Worm (Caenorhabditis elegans) whole organism, young adult: Measurements from ENCODE around the gene dct-1.

ENCODE experiments used
- B0019.2 ChIP-seq: fragments of 200-800 bp; sonication (Bioruptor generic); conservative IDR thresholded peaks from 2 replicates; pipeline ENCODE4 v1.3.6; 2022; ENCODE audit warnings: missing genetic modification reagents, missing genetic modification characterization, missing compliant biosample characterization
- B0035.1 ChIP-seq: sonication (generic microtip); optimal IDR thresholded peaks from 2 replicates; lab custom pipeline; 2016; ENCODE audit warnings: missing genetic modification characterization, mild to moderate bottlenecking, missing compliant biosample characterization, missing genotype, missing genetic modification reagents
- D2030.7 ChIP-seq: fragments of 200-800 bp; sonication (Bioruptor generic); IDR thresholded peaks from 2 replicates; pipeline ENCODE4 v1.3.6; 2022; ENCODE audit warnings: missing genetic modification reagents, missing genetic modification characterization, missing compliant biosample characterization
- F10E7.11 ChIP-seq: sonication (generic microtip); optimal IDR thresholded peaks from 2 replicates; lab custom pipeline; 2017; ENCODE audit warnings: mild to moderate bottlenecking, missing genetic modification characterization, moderate library complexity, missing compliant biosample characterization
- F37B4.10 ChIP-seq: fragments of 200-800 bp; sonication (Bioruptor generic); IDR thresholded peaks from 2 replicates; pipeline ENCODE4 v1.3.6; 2022; ENCODE audit warnings: missing genetic modification characterization, missing compliant biosample characterization
- F49E8.2 ChIP-seq: sonication (generic microtip); optimal IDR thresholded peaks from 3 replicates; lab custom pipeline; 2017; ENCODE audit warnings: missing genetic modification characterization, mild to moderate bottlenecking, missing compliant biosample characterization, antibody characterized with exemption, moderate library complexity; ENCODE audit not compliant: insufficient read depth
- F52B5.7 ChIP-seq: sonication (generic microtip); optimal IDR thresholded peaks from 2 replicates; lab custom pipeline; 2016; ENCODE audit warnings: mild to moderate bottlenecking, missing genetic modification characterization, missing compliant biosample characterization
- F57C9.4 ChIP-seq: sonication (generic microtip); optimal IDR thresholded peaks from 2 replicates; lab custom pipeline; 2017; ENCODE audit warnings: mild to moderate bottlenecking, missing genetic modification characterization, missing compliant biosample characterization
- Y56A3A.18 ChIP-seq: fragments of 200-800 bp; sonication (Bioruptor generic); IDR thresholded peaks from 2 replicates; pipeline ENCODE4 v1.3.6; 2022; ENCODE audit warnings: missing genetic modification reagents, missing genetic modification characterization, missing compliant biosample characterization
- Y79H2A.3 ChIP-seq: fragments of 200-800 bp; sonication (Bioruptor generic); conservative IDR thresholded peaks from 2 replicates; pipeline ENCODE4 v1.3.6; 2022; ENCODE audit warnings: missing genetic modification reagents, missing genetic modification characterization, missing compliant biosample characterization
- akir-1 ChIP-seq: fragments of 200-800 bp; sonication (Bioruptor generic); optimal IDR thresholded peaks from 2 replicates; lab custom pipeline; 2018; ENCODE audit warnings: mild to moderate bottlenecking, missing genetic modification characterization, moderate library complexity, missing compliant biosample characterization
- atf-7 ChIP-seq: sonication (generic microtip); optimal IDR thresholded peaks from 2 replicates; lab custom pipeline; 2017; ENCODE audit warnings: mild to moderate bottlenecking, missing genetic modification characterization, missing compliant biosample characterization
- athp-1 ChIP-seq: sonication (generic microtip); optimal IDR thresholded peaks from 2 replicates; lab custom pipeline; 2017; ENCODE audit warnings: mild to moderate bottlenecking, missing genetic modification characterization, missing compliant biosample characterization
- attf-5 ChIP-seq: fragments of 200-800 bp; sonication (Bioruptor generic); optimal IDR thresholded peaks from 2 replicates; lab custom pipeline; 2018; ENCODE audit warnings: mild to moderate bottlenecking, missing genetic modification characterization, missing compliant biosample characterization
- attf-6 ChIP-seq: fragments of 200-800 bp; sonication (Bioruptor generic); IDR thresholded peaks from 2 replicates; pipeline ENCODE4 v1.3.6; 2022; ENCODE audit warnings: missing genetic modification reagents, missing genetic modification characterization, missing compliant biosample characterization
- bed-1 ChIP-seq: fragments of 200-800 bp; sonication (Bioruptor generic); IDR thresholded peaks from 2 replicates; pipeline ENCODE4 v1.3.6; 2022; ENCODE audit warnings: missing genetic modification reagents, missing genetic modification characterization, missing compliant biosample characterization
- ccch-3 ChIP-seq: fragments of 200-800 bp; sonication (Bioruptor generic); optimal IDR thresholded peaks from 2 replicates; lab custom pipeline; 2018; ENCODE audit warnings: mild to moderate bottlenecking, missing genetic modification characterization, missing compliant biosample characterization
- cebp-1 ChIP-seq, 2 experiments: fragments of 200-800 bp in 1 of 2; sonication (Bioruptor generic) in 1 of 2; sonication (generic microtip) in 1 of 2; IDR thresholded peaks in 1 of 2; optimal IDR thresholded peaks in 1 of 2; 2 replicates each; pipeline versions ENCODE4 v1.3.6 to Lab custom; 2017 to 2022; ENCODE audit warnings: missing compliant biosample characterization in 2 of 2, missing genetic modification characterization in 2 of 2, mild to moderate bottlenecking in 1 of 2, missing genetic modification reagents in 1 of 2, moderate library complexity in 1 of 2
- ceh-91 ChIP-seq: fragments of 200-800 bp; sonication (Bioruptor generic); IDR thresholded peaks from 2 replicates; pipeline ENCODE4 v1.3.6; 2022; ENCODE audit warnings: missing genetic modification reagents, missing genetic modification characterization, missing compliant biosample characterization
- dox-1 ChIP-seq: fragments of 200-800 bp; sonication (Bioruptor generic); IDR thresholded peaks from 2 replicates; pipeline ENCODE4 v1.3.6; 2022; ENCODE audit warnings: missing genetic modification reagents, missing genetic modification characterization, missing compliant biosample characterization
- dpff-1 ChIP-seq: sonication (generic microtip); optimal IDR thresholded peaks from 2 replicates; lab custom pipeline; 2017; ENCODE audit warnings: mild to moderate bottlenecking, missing genetic modification characterization, missing compliant biosample characterization
- dpl-1 ChIP-seq: fragments of 150-350 bp; optimal IDR thresholded peaks from 2 replicates; lab custom pipeline; 2014; ENCODE audit warnings: missing biosample characterization, missing genetic modification reagents, missing genetic modification characterization
- efl-1 ChIP-seq: fragments of 150-350 bp; optimal IDR thresholded peaks from 2 replicates; lab custom pipeline; 2014; ENCODE audit warnings: missing biosample characterization, missing genetic modification reagents, missing genetic modification characterization
- fkh-3 ChIP-seq: sonication (generic microtip); optimal IDR thresholded peaks from 2 replicates; lab custom pipeline; 2016; ENCODE audit warnings: mild to moderate bottlenecking, missing genetic modification characterization, missing compliant biosample characterization
- hmg-1.2 ChIP-seq: fragments of 200-800 bp; sonication (Bioruptor generic); IDR thresholded peaks from 2 replicates; pipeline ENCODE4 v1.3.6; 2022; ENCODE audit warnings: missing genetic modification reagents, missing genetic modification characterization, missing compliant biosample characterization
- hmg-20 ChIP-seq: fragments of 200-800 bp; sonication (Bioruptor generic); IDR thresholded peaks from 2 replicates; pipeline ENCODE4 v1.3.6; 2022; ENCODE audit warnings: missing genetic modification reagents, missing genetic modification characterization, missing compliant biosample characterization
- hrde-1 ChIP-seq: sonication (generic microtip); optimal IDR thresholded peaks from 2 replicates; lab custom pipeline; 2016; ENCODE audit warnings: missing genetic modification characterization, mild to moderate bottlenecking, missing compliant biosample characterization, moderate library complexity, missing genotype, missing genetic modification reagents, borderline replicate concordance
- hsf-1 ChIP-seq: fragments of 200-800 bp; sonication (Bioruptor generic); IDR thresholded peaks from 2 replicates; pipeline ENCODE4 v1.3.6; 2022; ENCODE audit warnings: missing genetic modification reagents, missing genetic modification characterization, missing compliant biosample characterization
- let-607 ChIP-seq, 2 experiments: fragments of 200-800 bp in 1 of 2; sonication (Bioruptor generic) in 1 of 2; sonication (generic microtip) in 1 of 2; optimal IDR thresholded peaks; 2 replicates each; lab custom pipeline; 2016 to 2018; ENCODE audit warnings: mild to moderate bottlenecking in 2 of 2, missing compliant biosample characterization in 2 of 2, missing genetic modification characterization in 2 of 2, moderate library complexity in 2 of 2, missing genotype in 1 of 2
- lin-26 ChIP-seq: fragments of 200-800 bp; sonication (Bioruptor generic); IDR thresholded peaks from 2 replicates; pipeline ENCODE4 v1.3.6; 2022; ENCODE audit warnings: missing genetic modification reagents, missing genetic modification characterization, missing compliant biosample characterization
- lin-35 ChIP-seq, 3 experiments: fragments of 150-350 bp in 2 of 3; sonication (generic microtip) in 1 of 3; optimal IDR thresholded peaks; 2 replicates each; lab custom pipeline; 2014 to 2018; ENCODE audit warnings: missing biosample characterization in 3 of 3, missing genetic modification characterization in 3 of 3, missing genetic modification reagents in 3 of 3
- lir-1 ChIP-seq: fragments of 200-800 bp; sonication (Bioruptor generic); conservative IDR thresholded peaks from 2 replicates; pipeline ENCODE4 v1.3.6; 2022; ENCODE audit warnings: missing genetic modification reagents, missing genetic modification characterization, missing compliant biosample characterization
- lsy-27 ChIP-seq: sonication (generic microtip); optimal IDR thresholded peaks from 2 replicates; lab custom pipeline; 2017; ENCODE audit warnings: missing genetic modification characterization, mild to moderate bottlenecking, missing compliant biosample characterization, antibody characterized with exemption, missing genotype, borderline replicate concordance; ENCODE audit not compliant: insufficient read depth
- madf-8 ChIP-seq: fragments of 200-800 bp; sonication (Bioruptor generic); conservative IDR thresholded peaks from 2 replicates; pipeline ENCODE4 v1.3.6; 2022; ENCODE audit warnings: missing genetic modification reagents, missing genetic modification characterization, missing compliant biosample characterization
- mcd-1 ChIP-seq: fragments of 200-800 bp; sonication (Bioruptor generic); IDR thresholded peaks from 2 replicates; pipeline ENCODE4 v1.3.6; 2022; ENCODE audit warnings: missing genetic modification reagents, missing genetic modification characterization, missing compliant biosample characterization
- mel-28 ChIP-seq: sonication (generic microtip); optimal IDR thresholded peaks from 2 replicates; lab custom pipeline; 2016; ENCODE audit warnings: borderline replicate concordance, mild to moderate bottlenecking, missing genetic modification characterization, missing compliant biosample characterization
- nhr-120 ChIP-seq: fragments of 200-800 bp; sonication (Bioruptor generic); IDR thresholded peaks from 2 replicates; pipeline ENCODE4 v1.3.6; 2022; ENCODE audit warnings: missing genetic modification characterization, missing compliant biosample characterization
- pbrm-1 ChIP-seq: fragments of 200-800 bp; sonication (Bioruptor generic); IDR thresholded peaks from 2 replicates; pipeline ENCODE4 v1.3.6; 2022; ENCODE audit warnings: missing genetic modification reagents, missing genetic modification characterization, missing compliant biosample characterization
- pha-4 ChIP-seq: fragments of 150-350 bp; sonication (generic microtip); optimal IDR thresholded peaks from 2 replicates; lab custom pipeline; 2014; ENCODE audit warnings: missing biosample characterization, missing genetic modification reagents, missing genetic modification characterization
- snpc-3.4 ChIP-seq: sonication (generic microtip); optimal IDR thresholded peaks from 2 replicates; lab custom pipeline; 2017; ENCODE audit warnings: missing genetic modification characterization, mild to moderate bottlenecking, missing compliant biosample characterization, antibody characterized with exemption, moderate library complexity, missing genotype, missing genetic modification reagents
- somi-1 ChIP-seq: fragments of 200-800 bp; sonication (Bioruptor generic); optimal IDR thresholded peaks from 2 replicates; lab custom pipeline; 2018; ENCODE audit warnings: mild to moderate bottlenecking, missing genetic modification characterization, missing compliant biosample characterization
- sptf-2 ChIP-seq: fragments of 200-800 bp; sonication (Bioruptor generic); optimal IDR thresholded peaks from 2 replicates; lab custom pipeline; 2018; ENCODE audit warnings: mild to moderate bottlenecking, missing genetic modification characterization, missing compliant biosample characterization
- unc-130 ChIP-seq: sonication (generic microtip); optimal IDR thresholded peaks from 2 replicates; lab custom pipeline; 2016; ENCODE audit warnings: missing genetic modification reagents, missing genetic modification characterization, missing compliant biosample characterization
- ztf-26 ChIP-seq: sonication (generic microtip); optimal IDR thresholded peaks from 2 replicates; lab custom pipeline; 2017; ENCODE audit warnings: missing genetic modification characterization, missing compliant biosample characterization
- ztf-3 ChIP-seq: fragments of 200-800 bp; sonication (Bioruptor generic); optimal IDR thresholded peaks from 2 replicates; lab custom pipeline; 2018; ENCODE audit warnings: mild to moderate bottlenecking, missing genetic modification characterization, missing compliant biosample characterization
- ztf-6 ChIP-seq: fragments of 200-800 bp; sonication (Bioruptor generic); IDR thresholded peaks from 2 replicates; pipeline ENCODE4 v1.3.6; 2022; ENCODE audit warnings: missing genetic modification reagents, missing genetic modification characterization, missing compliant biosample characterization

Gene dct-1

DNA sequence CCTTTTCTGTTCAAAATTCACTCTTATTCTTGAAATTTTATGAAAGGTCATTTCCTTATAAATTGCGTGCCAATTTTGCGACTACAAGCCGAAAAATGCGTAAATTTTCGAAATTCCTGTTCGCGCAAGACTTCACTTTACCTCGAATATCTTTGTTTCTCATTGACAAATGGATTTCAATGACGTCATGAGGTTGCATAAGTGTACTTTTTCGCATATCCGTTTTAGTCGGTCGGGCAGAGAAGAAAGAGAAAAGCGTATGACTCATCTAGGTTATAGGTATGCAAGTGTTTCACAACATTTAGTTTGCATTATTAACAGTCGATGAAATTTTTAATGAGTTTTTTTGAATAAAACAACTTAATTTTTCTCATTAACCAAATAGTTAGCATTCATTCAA, 38.1 kb upstream of the dct-1 start:
- TF ChIP-seq dox-1 (GFP tag; lab: Robert Waterston, UW), result no peak
- TF ChIP-seq mcd-1 (GFP tag; lab: Robert Waterston, UW), result no peak
- TF ChIP-seq B0035.1 (tag; lab: Kevin White, UChicago), result no peak
- no peak for TF ChIP-seq dpl-1 (GFP tag; lab: Kevin White, UChicago)
- no peak for TF ChIP-seq F52B5.7 (tag; lab: Kevin White, UChicago)
- no peak for TF ChIP-seq ztf-6 (GFP tag; lab: Robert Waterston, UW)
- TF ChIP-seq hmg-20 (GFP tag; lab: Robert Waterston, UW), result no peak
- no peak for TF ChIP-seq cebp-1 (GFP tag; IDR thresholded peaks at IDR 0.05; lab: Robert Waterston, UW)
- TF ChIP-seq cebp-1 (tag; optimal IDR thresholded peaks at IDR 0.05; lab: Kevin White, UChicago), result no peak
- TF ChIP-seq D2030.7 (GFP tag; lab: Robert Waterston, UW), result no peak
- TF ChIP-seq hmg-1.2 (GFP tag; lab: Robert Waterston, UW), result no peak
- TF ChIP-seq lin-26 (GFP tag; lab: Robert Waterston, UW), result no peak
- TF ChIP-seq fkh-3, result no peak
- TF ChIP-seq B0019.2 (GFP tag; lab: Robert Waterston, UW), result no peak
- no peak for TF ChIP-seq Y79H2A.3
- TF ChIP-seq akir-1 (GFP tag; lab: Kevin White, UChicago), result no peak
- TF ChIP-seq lsy-27 (tag; lab: Kevin White, UChicago), result no peak
- TF ChIP-seq let-607 (tag; optimal IDR thresholded peaks at IDR 0.05; lab: Kevin White, UChicago), result no peak
- no peak for TF ChIP-seq hsf-1 (GFP tag; lab: Robert Waterston, UW)
- TF ChIP-seq attf-5 (GFP tag; lab: Kevin White, UChicago), result no peak
- no peak for TF ChIP-seq unc-130 (GFP tag; lab: Kevin White, UChicago)

- TF ChIP-seq mel-28 (tag; lab: Kevin White, UChicago), result no peak
- TF ChIP-seq sptf-2, result no peak
- TF ChIP-seq lin-35 (GFP tag; optimal IDR thresholded peaks at IDR 0.05; lab: Kevin White, UChicago), result no peak
- TF ChIP-seq ztf-26 (tag; lab: Kevin White, UChicago), result no peak
- no peak for TF ChIP-seq dpff-1
- TF ChIP-seq F37B4.10 (GFP tag; lab: Robert Waterston, UW), result no peak
- TF ChIP-seq F49E8.2 (tag; lab: Kevin White, UChicago), result no peak
- TF ChIP-seq lin-26 (GFP tag; lab: Robert Waterston, UW), result no peak
- no peak for TF ChIP-seq F57C9.4 (tag; lab: Kevin White, UChicago)
- TF ChIP-seq athp-1 (tag; lab: Kevin White, UChicago), result no peak
- TF ChIP-seq pbrm-1, result no peak
- TF ChIP-seq ztf-6 (GFP tag; lab: Robert Waterston, UW), result no peak
- no peak for TF ChIP-seq hsf-1 (GFP tag; lab: Robert Waterston, UW)
Measured at ce11 chrX:7921130-7921529, 33.0 kb upstream of the dct-1 start.

DNA sequence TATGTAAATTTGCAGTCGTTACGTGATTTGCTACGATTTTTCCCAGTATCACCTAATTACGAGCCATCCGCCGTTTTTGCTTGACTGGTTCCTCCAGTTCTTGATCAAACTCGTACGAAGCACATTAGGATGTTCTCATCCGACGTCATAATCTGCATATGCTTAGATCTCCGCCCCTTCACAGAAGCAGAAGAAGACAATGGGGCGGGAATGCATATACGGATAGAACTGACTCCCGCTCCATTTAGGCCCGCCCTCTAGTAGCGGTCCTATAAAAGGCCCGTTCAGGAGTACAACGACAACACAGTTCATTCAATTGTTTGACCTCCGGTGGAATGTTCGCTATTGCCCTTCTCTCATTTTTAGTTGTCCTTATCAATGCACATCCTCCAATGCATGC, 29.0 kb upstream of the dct-1 start, which contains the start of gene zig-4:
TSS of gene zig-4 (plus strand) at position 301 of the 400 bp plus-strand sequence.
- no peak for TF ChIP-seq ztf-3 (GFP tag; lab: Kevin White, UChicago)
- no peak for TF ChIP-seq atf-7 (tag; lab: Kevin White, UChicago)
- no peak for TF ChIP-seq efl-1 (GFP tag; lab: Kevin White, UChicago)
- TF ChIP-seq madf-8, result no peak
- TF ChIP-seq somi-1 (GFP tag; lab: Kevin White, UChicago), result no peak
- TF ChIP-seq Y56A3A.18 (GFP tag; lab: Robert Waterston, UW), result no peak
- TF ChIP-seq snpc-3.4 (tag; lab: Kevin White, UChicago), result no peak
- TF ChIP-seq ccch-3 (GFP tag; lab: Kevin White, UChicago), result no peak
- TF ChIP-seq pha-4 (tag; lab: Kevin White, UChicago), result no peak
- no peak for TF ChIP-seq B0035.1 (tag; lab: Kevin White, UChicago)
- no peak for TF ChIP-seq attf-6
- no peak for TF ChIP-seq lir-1 (GFP tag; lab: Robert Waterston, UW)
- no peak for TF ChIP-seq hrde-1
- TF ChIP-seq ceh-91, result no peak
- no peak for TF ChIP-seq nhr-120
- TF ChIP-seq bed-1 (GFP tag; lab: Robert Waterston, UW), result no peak
- no peak for TF ChIP-seq let-607 (tag; optimal IDR thresholded peaks at IDR 0.05; lab: Kevin White, UChicago)
- no peak for TF ChIP-seq F10E7.11
- no peak for TF ChIP-seq unc-130 (GFP tag; lab: Kevin White, UChicago)
